Fruit fly (Drosophila melanogaster): ENCODE data around the gene Smn.

The Smn gene

dm6 chr3L:16533932-16534331 lies 47.4 kb downstream of the Smn start (continued):
- TF ChIP-seq dysf (GFP tag; IDR thresholded peaks at IDR 0.05) (peak; percentile 87), CG5180 (GFP tag; optimal IDR thresholded peaks at IDR 0.05) (peak; percentile 68), sr (GFP tag; IDR thresholded peaks at IDR 0.05) (no peak), CG10147 (GFP tag; optimal IDR thresholded peaks at IDR 0.05) (peak; percentile 83), zen (tag; optimal IDR thresholded peaks at IDR 0.05) (peak; percentile 76), CG18262 (tag; optimal IDR thresholded peaks at IDR 0.05) (peak; percentile 87), CG31441 (GFP tag; IDR thresholded peaks at IDR 0.05) (peak; percentile 88), Dref (GFP tag; IDR thresholded peaks at IDR 0.05) (no peak), H2.0 (GFP tag; IDR thresholded peaks at IDR 0.05) (peak; percentile 61), pzg (GFP tag; optimal IDR thresholded peaks at IDR 0.05) (no peak), p53 (GFP tag; optimal IDR thresholded peaks at IDR 0.05) (no peak), Oli (tag; optimal IDR thresholded peaks at IDR 0.05) (peak; percentile 89), CG15479 (GFP tag; optimal IDR thresholded peaks at IDR 0.05) (no peak), danr (GFP tag; IDR thresholded peaks at IDR 0.05) (peak; percentile 49), CG17186 (GFP tag; optimal IDR thresholded peaks at IDR 0.05) (peak; percentile 6), tll (GFP tag; optimal IDR thresholded peaks at IDR 0.05) (no peak), schlank (tag; optimal IDR thresholded peaks at IDR 0.05) (peak; percentile 38), otp (GFP tag; IDR thresholded peaks at IDR 0.05) (peak; percentile 49; the same call in 1 of the 3 replicates), H15 (GFP tag; IDR thresholded peaks at IDR 0.05) (peak; percentile 50; the same call in 1 of the 3 replicates), CTCF (GFP tag; optimal IDR thresholded peaks at IDR 0.05) (peak; percentile 17), CG1602 (GFP tag; optimal IDR thresholded peaks at IDR 0.05) (peak; percentile 71), pros (GFP tag; optimal IDR thresholded peaks at IDR 0.05) (no peak), caup (GFP tag; optimal IDR thresholded peaks at IDR 0.05; ENCODE audit: severe bottlenecking) (peak; percentile 71), Six4 (GFP tag; optimal IDR thresholded peaks at IDR 0.05) (peak; percentile 58), CG10979 (tag; optimal IDR thresholded peaks at IDR 0.05) (peak; percentile 90), nom (GFP tag; optimal IDR thresholded peaks at IDR 0.05) (no peak), Hand (GFP tag; optimal IDR thresholded peaks at IDR 0.05) (peak; percentile 73), bcd (GFP tag; optimal IDR thresholded peaks at IDR 0.05) (peak; percentile 87), ash1 (GFP tag; optimal IDR thresholded peaks at IDR 0.05) (no peak), CG6272 (GFP tag; IDR thresholded peaks at IDR 0.05) (0 out of 2 replicates have a peak, but pooled peaks have one; percentile 27), CG2202 (tag; optimal IDR thresholded peaks at IDR 0.05) (peak; percentile 67), lilli (GFP tag; optimal IDR thresholded peaks at IDR 0.05) (peak; percentile 80), Sry-δ (GFP tag; optimal IDR thresholded peaks at IDR 0.05) (peak; percentile 31), gem (tag; optimal IDR thresholded peaks at IDR 0.05) (peak; percentile 93), lbe (GFP tag; optimal IDR thresholded peaks at IDR 0.05) (no peak), Sox100B (GFP tag; optimal IDR thresholded peaks at IDR 0.05) (peak; percentile 87), CG1024 (GFP tag; IDR thresholded peaks at IDR 0.05) (no peak), unpg (GFP tag; optimal IDR thresholded peaks at IDR 0.05) (peak; percentile 86), CG15514 (GFP tag; optimal IDR thresholded peaks at IDR 0.05) (peak; percentile 49), Atf-2 (GFP tag; optimal IDR thresholded peaks at IDR 0.05) (peak; percentile 64), CG2712 (tag; optimal IDR thresholded peaks at IDR 0.05) (peak; percentile 86), stc (GFP tag; IDR thresholded peaks at IDR 0.05) (peak; percentile 52; the same call in 1 of the 2 replicates), vfl (GFP tag; optimal IDR thresholded peaks at IDR 0.05) (peak; percentile 54), mam (GFP tag; optimal IDR thresholded peaks at IDR 0.05) (peak; percentile 56), sob (GFP tag; IDR thresholded peaks at IDR 0.05) (0 out of 2 replicates have a peak, but pooled peaks have one; percentile 16), cad (GFP tag; optimal IDR thresholded peaks at IDR 0.05) (no peak), luna (GFP tag; optimal IDR thresholded peaks at IDR 0.05) (no peak), Dp (GFP tag; optimal IDR thresholded peaks at IDR 0.05) (no peak), Elba2 (GFP tag; optimal IDR thresholded peaks at IDR 0.05) (no peak), Doc3 (GFP tag; IDR thresholded peaks at IDR 0.05; ENCODE audit: partially characterized antibody) (no peak), scrt (GFP tag; optimal IDR thresholded peaks at IDR 0.05) (peak; percentile 70)

Data from whole organism, embryonic.